Worm (Caenorhabditis elegans): ENCODE results near the gene C50E3.13.

C50E3.13 gene

DNA sequence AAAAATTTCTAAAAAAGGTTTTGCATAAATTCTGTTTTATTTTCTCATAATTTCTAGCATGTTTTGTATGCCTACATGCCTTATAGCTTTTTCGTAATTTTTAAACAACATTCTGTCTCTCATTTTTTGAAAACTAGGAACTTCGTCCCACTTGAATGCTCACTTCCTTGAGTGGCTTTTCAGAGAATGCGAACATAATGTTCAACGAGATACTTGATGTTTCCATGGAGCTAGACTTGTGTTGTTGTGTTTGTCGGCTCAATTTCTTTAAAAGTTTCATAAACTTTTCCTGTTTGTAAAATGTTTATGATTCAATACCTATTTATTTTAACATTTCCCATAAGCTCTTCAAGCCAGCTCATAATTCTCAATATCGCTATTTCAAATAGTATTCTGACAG, 19.2 kb downstream of the C50E3.13 start, which contains the start of gene clec-213:
Gene clec-213, plus strand, starts transcription at position 301 of the 400 bp plus-strand sequence.
- no peak for TF ChIP-seq ets-7 (tag; optimal IDR thresholded peaks at IDR 0.05)
- no peak for TF ChIP-seq ceh-36 (tag; optimal IDR thresholded peaks at IDR 0.05)
- TF ChIP-seq hnd-1 (tag; optimal IDR thresholded peaks at IDR 0.05) = no peak
- no peak for TF ChIP-seq aly-1 (tag; optimal IDR thresholded peaks at IDR 0.05)
- TF ChIP-seq flt-1 (GFP tag; IDR thresholded peaks at IDR 0.05) = no peak
- TF ChIP-seq tbx-11 (GFP tag; IDR thresholded peaks at IDR 0.05) = no peak
- TF ChIP-seq F13C5.2 (tag; optimal IDR thresholded peaks at IDR 0.05) = no peak
- TF ChIP-seq hmg-4 (GFP tag; optimal IDR thresholded peaks at IDR 0.05) = no peak
- no peak for TF ChIP-seq scrt-1 (GFP tag; IDR thresholded peaks at IDR 0.05)
- no peak for TF ChIP-seq tra-4 (tag; optimal IDR thresholded peaks at IDR 0.05)
- no peak for TF ChIP-seq B0310.2 (tag; optimal IDR thresholded peaks at IDR 0.05)
- no peak for TF ChIP-seq hmbx-1 (tag; optimal IDR thresholded peaks at IDR 0.05)
- TF ChIP-seq tbx-37 (GFP tag; conservative IDR thresholded peaks at IDR 0.05) = no peak
- no peak for TF ChIP-seq pes-1 (GFP tag; IDR thresholded peaks at IDR 0.05)
- TF ChIP-seq ceh-13 (GFP tag; optimal IDR thresholded peaks at IDR 0.05) = no peak
- no peak for TF ChIP-seq ama-1 (optimal IDR thresholded peaks at IDR 0.05)
- TF ChIP-seq sea-1 (GFP tag; conservative IDR thresholded peaks at IDR 0.05) = no peak

DNA sequence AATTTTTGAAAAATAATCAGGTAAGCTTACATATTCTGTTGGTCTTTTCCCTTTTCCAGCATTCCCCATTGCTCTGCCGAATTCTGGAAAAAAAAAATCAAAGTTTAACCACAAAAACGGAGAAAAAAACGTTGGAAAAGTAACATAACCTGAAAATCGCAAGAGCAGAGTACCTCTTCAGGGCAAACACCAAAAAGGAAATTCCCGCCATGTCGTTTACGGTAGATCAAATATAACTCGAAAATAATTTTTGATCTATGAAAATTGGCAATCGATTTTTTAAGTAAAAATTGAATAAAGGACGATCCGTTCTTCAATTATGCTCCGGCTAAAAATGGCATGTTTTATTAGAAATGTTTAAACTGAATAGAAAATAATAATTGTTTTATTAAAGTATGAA, 20.6 kb downstream of the C50E3.13 start, which contains the start of gene C50E3.11:
Gene C50E3.11, minus strand, starts transcription at position 83 of the 400 bp plus-strand sequence.
- no peak for TF ChIP-seq ets-7 (tag; optimal IDR thresholded peaks at IDR 0.05)
- TF ChIP-seq pes-1 (GFP tag; IDR thresholded peaks at IDR 0.05) = no peak
- no peak for TF ChIP-seq F13C5.2 (tag; optimal IDR thresholded peaks at IDR 0.05)
- TF ChIP-seq tra-4 (tag; optimal IDR thresholded peaks at IDR 0.05) = no peak
- TF ChIP-seq flt-1 (GFP tag; IDR thresholded peaks at IDR 0.05) = no peak
- no peak for TF ChIP-seq ceh-13 (GFP tag; optimal IDR thresholded peaks at IDR 0.05)
- no peak for TF ChIP-seq hmbx-1 (tag; optimal IDR thresholded peaks at IDR 0.05)
- TF ChIP-seq hnd-1 (tag; optimal IDR thresholded peaks at IDR 0.05) = no peak
- TF ChIP-seq aly-1 (tag; optimal IDR thresholded peaks at IDR 0.05) = no peak
- no peak for TF ChIP-seq tbx-11 (GFP tag; IDR thresholded peaks at IDR 0.05)
- no peak for TF ChIP-seq B0310.2 (tag; optimal IDR thresholded peaks at IDR 0.05)
- TF ChIP-seq ceh-36 (tag; optimal IDR thresholded peaks at IDR 0.05) = no peak
- TF ChIP-seq ama-1 (optimal IDR thresholded peaks at IDR 0.05) = no peak
- no peak for TF ChIP-seq hmg-4 (GFP tag; optimal IDR thresholded peaks at IDR 0.05)
- no peak for TF ChIP-seq scrt-1 (GFP tag; IDR thresholded peaks at IDR 0.05)
- TF ChIP-seq tbx-37 (GFP tag; conservative IDR thresholded peaks at IDR 0.05) = no peak
- no peak for TF ChIP-seq sea-1 (GFP tag; conservative IDR thresholded peaks at IDR 0.05)

DNA sequence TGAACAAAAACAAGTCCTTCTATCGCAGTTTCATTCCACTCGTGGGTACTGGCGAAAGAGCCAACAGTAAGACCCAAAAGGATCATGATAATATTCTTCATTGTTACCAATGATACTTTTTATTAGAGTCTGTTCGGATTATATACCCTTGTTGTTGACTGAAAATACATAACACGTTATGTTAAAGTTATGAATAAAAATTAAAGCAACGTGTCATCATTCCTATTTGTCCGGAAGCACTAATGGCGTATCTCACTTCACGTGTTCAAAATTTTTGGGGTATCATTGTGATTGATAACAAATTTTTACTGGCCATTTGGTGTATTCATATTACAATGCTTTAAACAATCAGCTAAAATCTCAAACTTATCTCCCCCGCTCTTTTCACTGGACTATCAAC, 22.6 kb downstream of the C50E3.13 start, which contains the start of gene scl-26:
Gene scl-26, minus strand, starts transcription at position 101 of the 400 bp plus-strand sequence.
- TF ChIP-seq ama-1 (optimal IDR thresholded peaks at IDR 0.05) = no peak
- TF ChIP-seq ceh-13 (GFP tag; optimal IDR thresholded peaks at IDR 0.05) = no peak
- no peak for TF ChIP-seq hmbx-1 (tag; optimal IDR thresholded peaks at IDR 0.05)
- no peak for TF ChIP-seq ceh-36 (tag; optimal IDR thresholded peaks at IDR 0.05)
- TF ChIP-seq tbx-11 (GFP tag; IDR thresholded peaks at IDR 0.05) = no peak
- TF ChIP-seq hmg-4 (GFP tag; optimal IDR thresholded peaks at IDR 0.05) = no peak
- no peak for TF ChIP-seq pes-1 (GFP tag; IDR thresholded peaks at IDR 0.05)
- TF ChIP-seq ets-7 (tag; optimal IDR thresholded peaks at IDR 0.05) = no peak
- TF ChIP-seq tra-4 (tag; optimal IDR thresholded peaks at IDR 0.05) = no peak
- no peak for TF ChIP-seq F13C5.2 (tag; optimal IDR thresholded peaks at IDR 0.05)
- TF ChIP-seq B0310.2 (tag; optimal IDR thresholded peaks at IDR 0.05) = no peak
- no peak for TF ChIP-seq scrt-1 (GFP tag; IDR thresholded peaks at IDR 0.05)

DNA sequence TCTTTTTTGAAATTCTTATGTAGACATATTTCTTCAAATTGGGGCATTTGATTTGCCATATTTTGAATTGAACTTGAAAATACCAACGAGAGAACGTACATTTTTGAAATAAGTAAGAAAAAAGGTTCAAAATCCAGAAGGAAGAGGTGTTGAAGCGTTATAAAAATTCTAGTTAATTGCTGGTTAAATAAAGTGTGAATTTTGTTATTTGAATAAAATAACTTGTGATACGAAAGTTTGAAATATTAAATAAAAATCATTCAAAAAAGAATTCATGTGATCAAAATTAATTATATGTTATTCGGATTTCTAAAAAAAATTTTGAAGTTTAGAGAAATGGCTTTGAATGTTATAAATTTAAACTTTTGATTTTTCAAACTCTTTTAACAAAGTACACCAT, 23.9 kb downstream of the C50E3.13 start, which contains the start of gene C50E3.9:
Gene C50E3.9, minus strand, starts transcription at position 101 of the 400 bp plus-strand sequence.
- TF ChIP-seq hnd-1 (tag; optimal IDR thresholded peaks at IDR 0.05) (no peak), tbx-11 (GFP tag; IDR thresholded peaks at IDR 0.05) (no peak), B0310.2 (tag; optimal IDR thresholded peaks at IDR 0.05) (no peak), hmg-4 (GFP tag; optimal IDR thresholded peaks at IDR 0.05) (no peak), F13C5.2 (tag; optimal IDR thresholded peaks at IDR 0.05) (no peak), scrt-1 (GFP tag; IDR thresholded peaks at IDR 0.05) (no peak), ceh-13 (GFP tag; optimal IDR thresholded peaks at IDR 0.05) (no peak), ceh-36 (tag; optimal IDR thresholded peaks at IDR 0.05) (no peak), tra-4 (tag; optimal IDR thresholded peaks at IDR 0.05) (no peak), pes-1 (GFP tag; IDR thresholded peaks at IDR 0.05) (no peak), hmbx-1 (tag; optimal IDR thresholded peaks at IDR 0.05) (no peak), ama-1 (optimal IDR thresholded peaks at IDR 0.05) (no peak), sea-1 (GFP tag; conservative IDR thresholded peaks at IDR 0.05) (no peak), tbx-37 (GFP tag; conservative IDR thresholded peaks at IDR 0.05) (no peak), aly-1 (tag; optimal IDR thresholded peaks at IDR 0.05) (no peak), ets-7 (tag; optimal IDR thresholded peaks at IDR 0.05) (no peak), flt-1 (GFP tag; IDR thresholded peaks at IDR 0.05) (no peak)

DNA sequence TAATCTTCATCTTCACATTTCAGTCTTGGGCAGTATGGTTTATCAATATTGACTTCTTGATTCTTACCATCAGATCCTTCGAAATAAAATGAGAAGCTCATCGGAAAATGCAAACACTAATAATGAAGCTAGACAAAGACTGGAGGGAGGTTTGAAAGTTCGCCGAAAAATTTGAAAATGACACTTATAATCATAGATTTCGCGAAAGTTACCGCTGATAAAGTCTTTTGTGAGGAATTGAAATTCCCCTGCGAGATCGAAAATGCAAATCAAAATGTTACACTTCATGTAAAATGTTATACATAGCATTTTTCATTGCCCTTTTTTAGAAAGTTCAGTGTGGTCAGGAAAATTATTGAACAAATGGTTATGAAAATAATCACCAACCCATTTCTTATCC, 25.8 kb downstream of the C50E3.13 start, which contains the start of gene C50E3.7:
Gene C50E3.7, minus strand, starts transcription at position 101 of the 400 bp plus-strand sequence.
- TF ChIP-seq tra-4 (tag; optimal IDR thresholded peaks at IDR 0.05) (no peak), ets-7 (tag; optimal IDR thresholded peaks at IDR 0.05) (no peak), scrt-1 (GFP tag; IDR thresholded peaks at IDR 0.05) (no peak), tbx-11 (GFP tag; IDR thresholded peaks at IDR 0.05) (no peak), hmg-4 (GFP tag; optimal IDR thresholded peaks at IDR 0.05) (no peak), hnd-1 (tag; optimal IDR thresholded peaks at IDR 0.05) (no peak), pes-1 (GFP tag; IDR thresholded peaks at IDR 0.05) (no peak), B0310.2 (tag; optimal IDR thresholded peaks at IDR 0.05) (no peak), F13C5.2 (tag; optimal IDR thresholded peaks at IDR 0.05) (no peak), ceh-36 (tag; optimal IDR thresholded peaks at IDR 0.05) (no peak), ama-1 (optimal IDR thresholded peaks at IDR 0.05) (no peak), ceh-13 (GFP tag; optimal IDR thresholded peaks at IDR 0.05) (no peak), flt-1 (GFP tag; IDR thresholded peaks at IDR 0.05) (no peak), hmbx-1 (tag; optimal IDR thresholded peaks at IDR 0.05) (no peak), tbx-37 (GFP tag; conservative IDR thresholded peaks at IDR 0.05) (no peak)

DNA sequence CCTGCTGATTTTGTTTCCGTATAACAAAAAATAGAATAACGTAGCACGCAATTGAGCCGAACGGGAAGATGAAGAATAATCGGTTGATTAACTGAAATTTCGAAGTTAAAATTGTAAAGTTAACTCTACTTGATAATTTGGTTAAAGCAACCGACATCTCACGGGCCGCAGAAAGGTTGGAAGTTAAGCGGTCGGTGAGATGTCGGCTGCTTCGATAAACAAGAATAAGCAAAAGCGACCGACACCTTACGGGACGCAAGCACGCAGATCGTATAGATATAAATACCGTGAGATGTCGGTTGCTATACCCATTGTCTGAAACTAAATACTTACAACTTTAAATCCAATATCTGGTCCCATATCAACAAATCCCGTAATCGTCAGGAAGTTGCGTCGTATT, 28.9 kb downstream of the C50E3.13 start:
- TF ChIP-seq aly-1 (tag; optimal IDR thresholded peaks at IDR 0.05) = no peak
- no peak for TF ChIP-seq scrt-1 (GFP tag; IDR thresholded peaks at IDR 0.05)
- TF ChIP-seq pes-1 (GFP tag; IDR thresholded peaks at IDR 0.05) = no peak
- no peak for TF ChIP-seq F13C5.2 (tag; optimal IDR thresholded peaks at IDR 0.05)
- TF ChIP-seq ceh-36 (tag; optimal IDR thresholded peaks at IDR 0.05) = no peak
- TF ChIP-seq tra-4 (tag; optimal IDR thresholded peaks at IDR 0.05) = no peak
- TF ChIP-seq ama-1 (optimal IDR thresholded peaks at IDR 0.05) = no peak
- no peak for TF ChIP-seq flt-1 (GFP tag; IDR thresholded peaks at IDR 0.05)
- no peak for TF ChIP-seq sea-1 (GFP tag; conservative IDR thresholded peaks at IDR 0.05)

DNA sequence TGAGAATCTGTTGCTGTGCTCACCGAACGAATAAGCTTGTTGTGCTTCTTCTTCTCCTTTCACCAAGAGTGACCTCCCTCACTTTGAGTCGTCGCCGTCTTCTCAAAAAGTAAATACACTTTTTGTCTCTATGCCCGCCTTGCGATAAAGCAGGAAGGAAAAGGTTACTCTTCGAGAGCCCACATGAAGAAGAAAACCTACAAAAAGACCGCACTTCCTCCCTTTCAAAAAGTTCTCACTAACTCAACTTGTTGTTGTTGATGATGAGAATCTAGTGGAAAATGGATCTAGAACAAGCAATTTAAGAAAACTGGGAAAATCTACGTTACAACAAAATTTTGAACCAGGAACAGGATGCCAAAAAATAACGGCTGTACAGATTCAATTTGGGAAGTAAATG, 33.6 kb downstream of the C50E3.13 start, which contains the start of gene C50E3.6:
Gene C50E3.6, minus strand, starts transcription at position 101 of the 400 bp plus-strand sequence.
- TF ChIP-seq tbx-11 (GFP tag; IDR thresholded peaks at IDR 0.05) (no peak), flt-1 (GFP tag; IDR thresholded peaks at IDR 0.05) (no peak), F13C5.2 (tag; optimal IDR thresholded peaks at IDR 0.05) (no peak), B0310.2 (tag; optimal IDR thresholded peaks at IDR 0.05) (no peak)

Measured in whole organism, early embryonic.